Worm (Caenorhabditis elegans): ENCODE results near the gene cacn-1.

cacn-1 gene

DNA sequence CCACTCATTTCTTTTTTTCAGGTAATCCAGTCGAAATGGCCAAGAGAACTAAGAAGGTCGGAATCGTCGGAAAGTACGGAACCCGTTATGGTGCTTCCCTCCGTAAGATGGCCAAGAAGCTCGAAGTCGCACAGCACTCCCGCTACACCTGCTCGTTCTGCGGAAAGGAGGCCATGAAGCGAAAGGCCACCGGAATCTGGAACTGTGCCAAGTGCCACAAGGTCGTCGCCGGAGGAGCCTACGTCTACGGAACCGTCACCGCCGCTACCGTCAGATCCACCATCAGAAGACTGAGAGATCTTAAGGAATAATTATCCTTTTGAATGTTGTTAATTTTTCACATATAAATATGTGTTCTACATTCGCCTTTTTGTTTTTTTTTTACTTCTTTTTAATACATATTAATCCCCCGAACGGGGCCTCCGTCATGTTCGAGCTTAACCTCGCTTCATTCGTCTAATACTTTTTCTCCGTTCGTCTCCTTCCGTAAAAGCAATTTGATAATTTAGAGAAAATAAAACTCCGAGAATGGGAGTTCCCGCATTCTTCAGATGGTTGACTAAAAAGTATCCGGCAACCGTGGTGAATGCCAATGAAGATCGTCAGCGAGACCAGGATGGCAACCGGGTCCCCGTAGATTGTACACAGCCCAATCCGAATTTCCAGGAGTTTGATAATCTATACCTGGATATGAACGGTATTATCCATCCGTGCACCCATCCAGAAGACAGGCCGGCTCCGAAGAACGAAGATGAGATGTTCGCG, 13.5 kb upstream of the cacn-1 start, which contains the start of the genes rpl-43 and xrn-2 (continued):
- TF ChIP-seq nhr-11 (tag; optimal IDR thresholded peaks at IDR 0.05) (no peak), ceh-44 (GFP tag; IDR thresholded peaks at IDR 0.05) (no peak), fos-1 (tag; optimal IDR thresholded peaks at IDR 0.05) (no peak), dmd-9 (GFP tag; IDR thresholded peaks at IDR 0.05) (no peak), mep-1 (tag; optimal IDR thresholded peaks at IDR 0.05) (no peak), nhr-10 (tag; optimal IDR thresholded peaks at IDR 0.05) (no peak), madf-9 (GFP tag; conservative IDR thresholded peaks at IDR 0.05) (no peak), duxl-1 (tag; optimal IDR thresholded peaks at IDR 0.05; ENCODE audit: poor library complexity) (no peak), set-16 (GFP tag; IDR thresholded peaks at IDR 0.05) (peak; percentile 77), dve-1 (tag; optimal IDR thresholded peaks at IDR 0.05; ENCODE audit: insufficient read depth) (no peak), skn-1 (tag; optimal IDR thresholded peaks at IDR 0.05) (no peak), lin-15B (tag; optimal IDR thresholded peaks at IDR 0.05) (no peak)

DNA sequence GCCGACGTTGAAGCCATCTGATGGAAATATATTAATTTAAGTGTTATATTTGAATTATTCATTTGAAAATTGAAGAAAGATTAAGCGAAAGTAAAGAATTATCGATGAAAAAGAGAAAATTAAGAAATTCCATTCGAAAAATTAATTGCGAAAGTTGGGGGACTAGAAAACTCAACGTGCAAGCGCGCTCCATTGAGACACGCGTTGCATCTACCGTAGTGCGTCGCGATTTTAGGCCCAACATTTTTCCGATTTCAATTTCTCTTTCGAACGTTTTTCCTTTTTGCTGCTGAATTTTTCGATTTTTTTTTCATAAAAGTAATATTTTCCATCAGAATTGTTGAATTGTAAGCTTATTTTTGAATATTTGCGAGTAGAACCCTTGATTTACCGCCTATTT, 12.4 kb upstream of the cacn-1 start, which contains the start of gene Y48B6A.1:
TSS of gene Y48B6A.1 (minus strand) at position 17 of the 400 bp plus-strand sequence.
- peak; percentile 95 to 99 for TF ChIP-seq lsy-2 (tag; optimal IDR thresholded peaks at IDR 0.05)
- TF ChIP-seq mes-2 (tag; optimal IDR thresholded peaks at IDR 0.05; ENCODE audit: poor library complexity, severe bottlenecking) = peak; percentile 99
- peak; percentile 89 for TF ChIP-seq vab-7 (GFP tag; IDR thresholded peaks at IDR 0.05)
- no peak for TF ChIP-seq dmd-8 (GFP tag; IDR thresholded peaks at IDR 0.05)
- TF ChIP-seq hmg-1.1 (GFP tag; IDR thresholded peaks at IDR 0.05) = peak; percentile 82
- TF ChIP-seq Y5F2A.4 (GFP tag; optimal IDR thresholded peaks at IDR 0.05) = no peak
- no peak for TF ChIP-seq attf-4 (tag; optimal IDR thresholded peaks at IDR 0.05)
- peak; percentile 87; the same call in 1 of the 2 replicates for TF ChIP-seq D1046.2 (GFP tag; IDR thresholded peaks at IDR 0.05)
- peak; percentile 54 for TF ChIP-seq sdz-12 (GFP tag; optimal IDR thresholded peaks at IDR 0.05)
- TF ChIP-seq pha-4 (GFP tag; IDR thresholded peaks at IDR 0.05) = peak; percentile 76; the same call in 1 of the 2 replicates
- peak; percentile 99 for TF ChIP-seq pha-4 (tag; optimal IDR thresholded peaks at IDR 0.05)
- peak; percentile 84 for TF ChIP-seq zfp-3 (GFP tag; conservative IDR thresholded peaks at IDR 0.05)
- TF ChIP-seq nhr-11 (tag; optimal IDR thresholded peaks at IDR 0.05) = peak; percentile 92
- no peak for TF ChIP-seq snpc-1.2 (GFP tag; IDR thresholded peaks at IDR 0.05)
- TF ChIP-seq daf-16 (GFP tag; optimal IDR thresholded peaks at IDR 0.05) = peak in 1 of 2 experiments; percentile 16
- TF ChIP-seq daf-16 (tag; optimal IDR thresholded peaks at IDR 0.05) = peak; percentile 74
- TF ChIP-seq tra-1 (GFP tag; IDR thresholded peaks at IDR 0.05) = 0 out of 2 replicates have a peak, but pooled peaks have one; percentile 45
- peak; percentile 81 for TF ChIP-seq nhr-102 (tag; optimal IDR thresholded peaks at IDR 0.05)
- TF ChIP-seq gei-8 (GFP tag; optimal IDR thresholded peaks at IDR 0.05) = no peak
- TF ChIP-seq fkh-10 (GFP tag; optimal IDR thresholded peaks at IDR 0.05) = peak; percentile 86
- peak; percentile 99 for TF ChIP-seq lin-38 (GFP tag; IDR thresholded peaks at IDR 0.05)
- peak; percentile 94 for TF ChIP-seq mep-1 (tag; optimal IDR thresholded peaks at IDR 0.05)
- TF ChIP-seq unc-39 (tag; optimal IDR thresholded peaks at IDR 0.05) = no peak
- peak in 1 of 2 experiments; percentile 69 for TF ChIP-seq ZK546.5 (tag; optimal IDR thresholded peaks at IDR 0.05)
- TF ChIP-seq ceh-82 (tag; optimal IDR thresholded peaks at IDR 0.05) = no peak
- peak; percentile 71 for TF ChIP-seq ceh-20 (GFP tag; IDR thresholded peaks at IDR 0.05)
- peak; percentile 83 for TF ChIP-seq jun-1 (tag; optimal IDR thresholded peaks at IDR 0.05)
- no peak for TF ChIP-seq daf-12 (tag; optimal IDR thresholded peaks at IDR 0.05)
- peak; percentile 97 for TF ChIP-seq unc-130 (GFP tag; optimal IDR thresholded peaks at IDR 0.05)
- TF ChIP-seq dmd-6 (GFP tag; IDR thresholded peaks at IDR 0.05) = peak; percentile 84
- TF ChIP-seq zip-11 (GFP tag; IDR thresholded peaks at IDR 0.05) = no peak
- peak; percentile 88 for TF ChIP-seq duxl-1 (tag; optimal IDR thresholded peaks at IDR 0.05; ENCODE audit: poor library complexity)
- peak; percentile 92 for TF ChIP-seq dmd-9 (GFP tag; IDR thresholded peaks at IDR 0.05)
- no peak for TF ChIP-seq aly-2 (tag; optimal IDR thresholded peaks at IDR 0.05)
- peak; percentile 71 for TF ChIP-seq spr-1 (tag; optimal IDR thresholded peaks at IDR 0.05)
- TF ChIP-seq fos-1 (tag; optimal IDR thresholded peaks at IDR 0.05) = no peak
- peak; percentile 93 for TF ChIP-seq nhr-28 (tag; optimal IDR thresholded peaks at IDR 0.05)
- TF ChIP-seq lir-3 (tag; optimal IDR thresholded peaks at IDR 0.05) = no peak
- no peak for TF ChIP-seq ceh-32 (tag; optimal IDR thresholded peaks at IDR 0.05; ENCODE audit: poor library complexity)
- no peak for TF ChIP-seq F10B5.3 (tag; optimal IDR thresholded peaks at IDR 0.05)
- TF ChIP-seq php-3 (GFP tag; IDR thresholded peaks at IDR 0.05) = 0 out of 2 replicates have a peak, but pooled peaks have one; percentile 35

Data from whole organism, L4 larva.